Worm (Caenorhabditis elegans) whole organism, mixed stage, embryonic: ENCODE results near the gene nhr-252.

Experiments used
- M03D4.4 ChIP-seq: sonication (generic microtip); optimal IDR thresholded peaks from 2 replicates; lab custom pipeline; 2017; ENCODE audit warnings: mild to moderate bottlenecking, missing genetic modification characterization, missing compliant biosample characterization
- bed-3 ChIP-seq: fragments of 200-800 bp; sonication (Bioruptor generic); optimal IDR thresholded peaks from 3 replicates; lab custom pipeline; 2018; ENCODE audit warnings: mild to moderate bottlenecking, missing genetic modification characterization, moderate library complexity, missing compliant biosample characterization
- blmp-1 ChIP-seq: fragments of 150-350 bp; optimal IDR thresholded peaks from 2 replicates; lab custom pipeline; 2014; ENCODE audit warnings: missing biosample characterization, missing genetic modification characterization
- ceh-39 ChIP-seq: fragments of 150-350 bp; optimal IDR thresholded peaks from 2 replicates; lab custom pipeline; 2014; ENCODE audit warnings: missing biosample characterization, missing genetic modification characterization
- ceh-43 ChIP-seq: fragments of 200-800 bp; sonication (Bioruptor generic); optimal IDR thresholded peaks from 2 replicates; lab custom pipeline; 2018; ENCODE audit warnings: mild to moderate bottlenecking, missing genetic modification characterization, moderate library complexity, missing compliant biosample characterization
- ceh-83 ChIP-seq: fragments of 200-800 bp; sonication (Bioruptor generic); optimal IDR thresholded peaks from 2 replicates; lab custom pipeline; 2018; ENCODE audit warnings: mild to moderate bottlenecking, missing genetic modification characterization, missing compliant biosample characterization
- ces-1 ChIP-seq: fragments of 150-350 bp; optimal IDR thresholded peaks from 2 replicates; lab custom pipeline; 2014; ENCODE audit warnings: missing biosample characterization, missing genetic modification reagents, missing genetic modification characterization
- cnd-1 ChIP-seq: fragments of 200-800 bp; sonication (Bioruptor generic); optimal IDR thresholded peaks from 2 replicates; lab custom pipeline; 2018; ENCODE audit warnings: mild to moderate bottlenecking, missing genetic modification characterization, missing compliant biosample characterization
- drap-1 ChIP-seq: fragments of 200-800 bp; sonication (Bioruptor generic); optimal IDR thresholded peaks from 3 replicates; lab custom pipeline; 2018; ENCODE audit warnings: mild to moderate bottlenecking, missing genetic modification characterization, missing compliant biosample characterization
- elt-1 ChIP-seq: sonication (generic microtip); optimal IDR thresholded peaks from 2 replicates; lab custom pipeline; 2017; ENCODE audit warnings: missing genetic modification characterization, mild to moderate bottlenecking, missing compliant biosample characterization, antibody characterized with exemption, moderate library complexity, borderline replicate concordance; ENCODE audit not compliant: insufficient read depth
- elt-3 ChIP-seq: fragments of 150-350 bp; optimal IDR thresholded peaks from 2 replicates; lab custom pipeline; 2014; ENCODE audit warnings: missing biosample characterization, missing genetic modification characterization
- flh-1 ChIP-seq: fragments of 200-800 bp; sonication (Bioruptor generic); optimal IDR thresholded peaks from 2 replicates; lab custom pipeline; 2018; ENCODE audit warnings: mild to moderate bottlenecking, missing genetic modification characterization, moderate library complexity, missing compliant biosample characterization
- ham-2 ChIP-seq: fragments of 200-800 bp; sonication (Bioruptor generic); optimal IDR thresholded peaks from 2 replicates; lab custom pipeline; 2018; ENCODE audit warnings: mild to moderate bottlenecking, missing genetic modification characterization, missing compliant biosample characterization
- hlh-1 ChIP-seq: fragments of 150-350 bp; optimal IDR thresholded peaks from 2 replicates; lab custom pipeline; 2014; ENCODE audit warnings: missing biosample characterization, missing genetic modification reagents, missing genetic modification characterization
- lin-13 ChIP-seq: fragments of 150-350 bp; optimal IDR thresholded peaks from 2 replicates; lab custom pipeline; 2014; ENCODE audit warnings: missing biosample characterization, missing genetic modification characterization
- lin-32 ChIP-seq: fragments of 200-800 bp; sonication (Bioruptor generic); optimal IDR thresholded peaks from 2 replicates; lab custom pipeline; 2018; ENCODE audit warnings: mild to moderate bottlenecking, missing genetic modification characterization, missing compliant biosample characterization
- lsy-2 ChIP-seq: fragments of 150-350 bp; optimal IDR thresholded peaks from 2 replicates; lab custom pipeline; 2014; ENCODE audit warnings: missing biosample characterization, missing genetic modification characterization
- mab-5 ChIP-seq: fragments of 150-350 bp; optimal IDR thresholded peaks from 2 replicates; lab custom pipeline; 2014; ENCODE audit warnings: missing biosample characterization, missing genetic modification characterization
- mep-1 ChIP-seq: fragments of 150-350 bp; optimal IDR thresholded peaks from 2 replicates; lab custom pipeline; 2017; ENCODE audit warnings: missing biosample characterization, missing genetic modification reagents, missing genetic modification characterization, inconsistent platforms
- mls-2 ChIP-seq: sonication (generic microtip); optimal IDR thresholded peaks from 2 replicates; lab custom pipeline; 2016; ENCODE audit warnings: mild to moderate bottlenecking, missing genetic modification characterization, moderate library complexity, missing compliant biosample characterization
- nhr-12 ChIP-seq: fragments of 150-350 bp; optimal IDR thresholded peaks from 2 replicates; lab custom pipeline; 2014; ENCODE audit warnings: missing biosample characterization, missing genetic modification characterization
- nhr-2 ChIP-seq: fragments of 150-350 bp; optimal IDR thresholded peaks from 2 replicates; lab custom pipeline; 2014; ENCODE audit warnings: missing biosample characterization, missing genetic modification characterization
- nhr-237 ChIP-seq: fragments of 150-350 bp; optimal IDR thresholded peaks from 2 replicates; lab custom pipeline; 2014; ENCODE audit warnings: missing biosample characterization, missing genetic modification characterization
- nhr-28 ChIP-seq: fragments of 150-350 bp; optimal IDR thresholded peaks from 2 replicates; lab custom pipeline; 2014; ENCODE audit warnings: missing biosample characterization, missing genetic modification characterization
- nhr-76 ChIP-seq: sonication (generic microtip); optimal IDR thresholded peaks from 2 replicates; lab custom pipeline; 2017; ENCODE audit warnings: missing biosample characterization, missing genetic modification characterization
- pha-4 ChIP-seq: fragments of 150-350 bp; optimal IDR thresholded peaks from 2 replicates; lab custom pipeline; 2018; ENCODE audit warnings: missing biosample characterization, missing genetic modification reagents, missing genetic modification characterization
- sem-2 ChIP-seq: fragments of 200-800 bp; sonication (Bioruptor generic); optimal IDR thresholded peaks from 2 replicates; lab custom pipeline; 2018; ENCODE audit warnings: mild to moderate bottlenecking, missing genetic modification characterization, missing compliant biosample characterization
- snpc-4 ChIP-seq: fragments of 150-350 bp; optimal IDR thresholded peaks from 2 replicates; lab custom pipeline; 2014; ENCODE audit warnings: missing biosample characterization, missing genetic modification characterization
- sptf-1 ChIP-seq: sonication (generic microtip); optimal IDR thresholded peaks from 2 replicates; lab custom pipeline; 2017; ENCODE audit warnings: mild to moderate bottlenecking, missing genetic modification characterization, moderate library complexity, missing compliant biosample characterization
- tbx-8 ChIP-seq: fragments of 200-800 bp; sonication (Bioruptor generic); optimal IDR thresholded peaks from 2 replicates; lab custom pipeline; 2018; ENCODE audit warnings: mild to moderate bottlenecking, missing genetic modification characterization, moderate library complexity, missing compliant biosample characterization
- unc-120 ChIP-seq: sonication (generic microtip); optimal IDR thresholded peaks from 2 replicates; lab custom pipeline; 2017; ENCODE audit warnings: missing genetic modification characterization, missing compliant biosample characterization; ENCODE audit not compliant: poor library complexity, severe bottlenecking
- unc-39 ChIP-seq: fragments of 150-350 bp; optimal IDR thresholded peaks from 2 replicates; lab custom pipeline; 2014; ENCODE audit warnings: missing biosample characterization, missing genetic modification characterization
- unc-62 ChIP-seq: fragments of 150-350 bp; optimal IDR thresholded peaks from 2 replicates; lab custom pipeline; 2014; ENCODE audit warnings: missing biosample characterization, missing genetic modification reagents, missing genetic modification characterization
- zip-8 ChIP-seq: fragments of 150-350 bp; optimal IDR thresholded peaks from 2 replicates; lab custom pipeline; 2014; ENCODE audit warnings: missing biosample characterization, missing genetic modification characterization
- ztf-11 ChIP-seq: fragments of 150-350 bp; optimal IDR thresholded peaks from 2 replicates; lab custom pipeline; 2014; ENCODE audit warnings: missing biosample characterization, missing genetic modification characterization

Gene nhr-252

DNA sequence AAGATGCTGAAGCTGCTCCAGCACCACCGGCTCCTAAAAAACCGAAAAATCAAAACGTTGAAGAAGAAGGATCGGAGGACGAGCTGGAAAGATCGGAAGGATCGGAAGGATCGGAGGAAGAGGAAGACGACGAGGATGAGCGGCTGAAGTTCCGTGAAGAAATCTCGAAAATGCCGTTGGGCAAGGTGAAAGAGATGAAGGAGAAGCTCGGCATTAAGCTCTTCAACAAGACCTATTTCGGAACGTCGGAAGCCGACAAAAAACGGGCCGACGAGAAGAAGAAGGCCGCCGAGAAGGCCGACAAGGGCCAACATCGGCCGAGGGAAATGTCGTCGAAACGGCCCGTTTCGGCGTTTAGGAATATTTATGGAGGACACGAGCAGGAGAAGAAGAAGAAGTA lies 43.1 kb upstream of the nhr-252 start:
- TF ChIP-seq unc-62 (GFP tag; lab: Kevin White, UChicago) (no peak), sem-2 (GFP tag; lab: Kevin White, UChicago) (no peak), ceh-39 (tag; lab: Kevin White, UChicago) (no peak), nhr-76 (tag; lab: Kevin White, UChicago) (no peak), ham-2 (GFP tag; lab: Kevin White, UChicago) (no peak), flh-1 (GFP tag; lab: Kevin White, UChicago) (no peak), sptf-1 (tag; lab: Kevin White, UChicago) (no peak), nhr-2 (tag; lab: Kevin White, UChicago) (no peak), ceh-43 (GFP tag; lab: Kevin White, UChicago) (no peak), ceh-83 (no peak), cnd-1 (no peak), M03D4.4 (tag; lab: Kevin White, UChicago) (no peak), elt-1 (tag; lab: Kevin White, UChicago) (no peak), hlh-1 (tag; lab: Kevin White, UChicago) (no peak), drap-1 (GFP tag; lab: Kevin White, UChicago) (no peak), unc-120 (no peak), tbx-8 (GFP tag; lab: Kevin White, UChicago) (no peak), pha-4 (tag; lab: Kevin White, UChicago) (no peak)

DNA sequence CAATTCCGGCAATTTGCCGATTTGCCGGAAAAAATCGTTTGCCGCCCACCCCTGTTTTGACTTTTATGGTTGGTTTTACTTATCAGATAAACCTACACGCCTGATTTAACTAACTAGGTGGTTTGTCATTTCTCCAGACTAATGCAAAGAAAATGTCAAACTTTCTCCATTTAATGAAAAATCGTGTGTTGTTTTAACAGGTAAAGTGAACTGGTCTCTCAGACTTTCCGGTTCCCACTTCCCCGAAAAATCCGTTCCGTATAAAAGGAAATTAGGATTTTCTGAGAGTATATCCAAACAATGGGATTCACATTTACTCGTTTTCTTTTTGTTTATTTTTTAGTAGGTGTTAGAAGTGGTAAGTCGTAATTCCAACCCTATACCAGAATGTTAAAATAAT lies 39.8 kb upstream of the nhr-252 start, which contains the start of gene mltn-6:
TSS of gene mltn-6 (plus strand) at position 301 of the 400 bp plus-strand sequence.
- TF ChIP-seq ceh-43 (GFP tag; lab: Kevin White, UChicago) (no peak), unc-39 (tag; lab: Kevin White, UChicago) (no peak), lin-13 (no peak), lsy-2 (tag; lab: Kevin White, UChicago) (no peak), mls-2 (tag; lab: Kevin White, UChicago) (no peak), unc-120 (no peak), ces-1 (no peak), ztf-11 (no peak), ceh-83 (no peak), hlh-1 (tag; lab: Kevin White, UChicago) (no peak), tbx-8 (GFP tag; lab: Kevin White, UChicago) (no peak), bed-3 (GFP tag; lab: Kevin White, UChicago) (no peak), sem-2 (GFP tag; lab: Kevin White, UChicago) (no peak)

DNA sequence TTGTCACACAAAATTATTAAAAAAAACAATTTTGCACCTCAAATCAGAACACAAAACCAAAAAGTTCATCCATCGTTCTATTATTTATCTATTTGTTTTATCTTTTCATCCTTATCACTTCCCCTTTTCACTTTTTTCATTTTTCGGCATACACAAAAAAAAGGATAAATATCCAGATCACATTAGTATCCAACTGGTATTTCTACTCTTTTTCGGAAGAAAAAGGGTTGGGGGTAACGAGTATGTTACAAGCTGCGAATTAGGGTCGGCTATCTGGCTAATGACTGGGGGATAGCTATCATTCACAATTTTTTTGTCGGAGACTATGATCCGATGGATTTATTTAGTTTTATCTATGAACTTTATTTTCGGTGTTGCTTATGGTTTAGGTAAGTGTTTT lies 34.4 kb upstream of the nhr-252 start, which contains the start of gene mltn-7:
TSS of gene mltn-7 (plus strand) at position 301 of the 400 bp plus-strand sequence.
- TF ChIP-seq lin-32 (GFP tag; lab: Kevin White, UChicago) (no peak), nhr-2 (tag; lab: Kevin White, UChicago) (no peak), flh-1 (GFP tag; lab: Kevin White, UChicago) (no peak), nhr-237 (tag; lab: Kevin White, UChicago) (no peak), zip-8 (tag; lab: Kevin White, UChicago) (no peak), ceh-83 (no peak), elt-1 (tag; lab: Kevin White, UChicago) (no peak), ceh-39 (tag; lab: Kevin White, UChicago) (no peak)

DNA sequence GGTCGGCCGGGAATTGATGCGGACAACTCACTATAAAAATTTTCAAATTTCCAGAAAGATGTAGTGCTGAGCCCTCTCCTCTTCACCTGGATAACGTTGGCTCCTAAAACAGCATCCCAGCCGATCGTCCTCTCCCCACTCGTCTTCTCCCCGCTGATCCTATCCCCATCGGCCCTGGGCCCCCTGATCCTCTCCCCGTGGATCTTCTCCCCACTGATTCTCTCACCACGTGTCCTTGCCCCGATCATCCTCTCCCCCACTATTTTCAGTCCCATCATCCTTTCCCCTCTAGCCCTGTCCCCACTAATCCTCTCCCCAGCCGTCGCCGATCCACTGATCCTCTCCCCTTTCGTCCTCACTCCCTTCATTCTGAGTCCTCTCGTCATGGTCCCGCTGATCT lies 31.2 kb upstream of the nhr-252 start:
- no peak for TF ChIP-seq nhr-76 (tag; lab: Kevin White, UChicago)
- no peak for TF ChIP-seq ham-2 (GFP tag; lab: Kevin White, UChicago)
- TF ChIP-seq M03D4.4 (tag; lab: Kevin White, UChicago), result no peak
- TF ChIP-seq ceh-43 (GFP tag; lab: Kevin White, UChicago), result no peak
- TF ChIP-seq unc-39 (tag; lab: Kevin White, UChicago), result no peak
- no peak for TF ChIP-seq mls-2 (tag; lab: Kevin White, UChicago)
- no peak for TF ChIP-seq blmp-1 (tag; lab: Kevin White, UChicago)
- no peak for TF ChIP-seq hlh-1 (tag; lab: Kevin White, UChicago)
- no peak for TF ChIP-seq elt-1 (tag; lab: Kevin White, UChicago)
- no peak for TF ChIP-seq cnd-1
- no peak for TF ChIP-seq snpc-4 (tag; lab: Kevin White, UChicago)
- no peak for TF ChIP-seq unc-62 (GFP tag; lab: Kevin White, UChicago)

DNA sequence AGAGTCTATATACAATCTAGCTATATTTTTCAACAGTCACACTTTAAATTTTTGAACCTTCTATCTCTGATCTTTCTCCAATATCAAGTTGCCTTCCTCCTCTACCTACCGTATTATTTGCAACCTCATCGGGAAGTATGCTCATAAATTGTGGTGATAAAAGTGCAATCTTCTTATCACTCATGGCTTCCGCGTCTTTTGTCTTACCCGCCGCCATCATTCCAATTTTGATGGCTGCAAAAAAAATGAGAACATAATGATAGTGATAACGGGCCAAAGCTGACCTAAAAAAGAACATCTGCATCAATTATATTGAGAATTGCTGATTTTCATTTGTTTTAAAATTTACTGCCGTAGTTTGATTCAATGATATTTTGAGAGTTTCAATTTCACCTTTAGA lies 27.6 kb upstream of the nhr-252 start:
- TF ChIP-seq hlh-1 (tag; lab: Kevin White, UChicago) (no peak), snpc-4 (tag; lab: Kevin White, UChicago) (no peak), zip-8 (tag; lab: Kevin White, UChicago) (no peak), elt-3 (tag; lab: Kevin White, UChicago) (no peak), sem-2 (GFP tag; lab: Kevin White, UChicago) (no peak), lsy-2 (tag; lab: Kevin White, UChicago) (no peak), nhr-12 (no peak), lin-13 (no peak), mep-1 (tag; lab: Kevin White, UChicago) (no peak), nhr-28 (tag; lab: Kevin White, UChicago) (no peak), M03D4.4 (tag; lab: Kevin White, UChicago) (no peak), ces-1 (no peak), ceh-83 (no peak), mab-5 (no peak), unc-120 (no peak), ham-2 (GFP tag; lab: Kevin White, UChicago) (no peak), drap-1 (GFP tag; lab: Kevin White, UChicago) (no peak), sptf-1 (tag; lab: Kevin White, UChicago) (no peak), blmp-1 (tag; lab: Kevin White, UChicago) (no peak)
- TF ChIP-seq, all 35 proteins: peak for 0
